Fruit fly (Drosophila melanogaster) whole organism, embryonic: ENCODE data around the gene CG1494.

Experiments used
- Adf1 ChIP-seq: fragments of 200-800 bp; sonication (Bioruptor generic); IDR thresholded peaks from 2 replicates; pipeline ENCODE4 v1.3.6; 2022; ENCODE audit warnings: missing biosample characterization, missing genetic modification characterization
- Aef1 ChIP-seq: fragments of 200-800 bp; sonication (Bioruptor generic); IDR thresholded peaks from 3 replicates; pipeline ENCODE4 v1.3.6; 2022; ENCODE audit warnings: missing biosample characterization, missing genetic modification characterization
- BEAF-32 ChIP-seq: fragments of 200-800 bp; sonication (Bioruptor generic); optimal IDR thresholded peaks from 3 replicates; lab custom pipeline; 2017; ENCODE audit warnings: missing biosample characterization, missing genetic modification characterization, mild to moderate bottlenecking, moderate library complexity, missing genetic modification reagents
- Bdp1 ChIP-seq: fragments of 200-800 bp; sonication (Bioruptor generic); optimal IDR thresholded peaks from 3 replicates; lab custom pipeline; 2016; ENCODE audit warnings: missing biosample characterization, missing genetic modification characterization
- Bgb ChIP-seq: fragments of 200-800 bp; sonication (Bioruptor generic); IDR thresholded peaks from 2 replicates; pipeline ENCODE4 v1.3.6; 2022; ENCODE audit warnings: missing biosample characterization, missing genetic modification characterization; ENCODE audit not compliant: partially characterized antibody
- CG10366 ChIP-seq: fragments of 200-800 bp; sonication (Bioruptor generic); IDR thresholded peaks from 2 replicates; pipeline ENCODE4 v1.3.6; 2022; ENCODE audit warnings: missing biosample characterization, missing genetic modification characterization
- CG10431 ChIP-seq: fragments of 200-800 bp; sonication (Bioruptor generic); optimal IDR thresholded peaks from 3 replicates; lab custom pipeline; 2018; ENCODE audit warnings: missing biosample characterization, mild to moderate bottlenecking, missing genetic modification characterization
- CG10543 ChIP-seq: fragments of 200-800 bp; sonication (Bioruptor generic); optimal IDR thresholded peaks from 3 replicates; lab custom pipeline; 2017; ENCODE audit warnings: missing biosample characterization, mild to moderate bottlenecking, missing genetic modification characterization, moderate library complexity
- CG11695 ChIP-seq: fragments of 200-800 bp; sonication (Bioruptor generic); IDR thresholded peaks from 3 replicates; pipeline ENCODE4 v1.3.6; 2022; ENCODE audit warnings: missing biosample characterization, missing genetic modification characterization
- CG12299 ChIP-seq: fragments of 200-800 bp; sonication (Bioruptor generic); optimal IDR thresholded peaks from 2 replicates; lab custom pipeline; 2018; ENCODE audit warnings: missing biosample characterization, mild to moderate bottlenecking, missing genetic modification characterization
- CG1233 ChIP-seq: fragments of 200-800 bp; sonication (Bioruptor generic); optimal IDR thresholded peaks from 4 replicates; lab custom pipeline; 2018; ENCODE audit warnings: missing biosample characterization, mild to moderate bottlenecking, missing genetic modification characterization
- CG12744 ChIP-seq: fragments of 200-800 bp; sonication (Bioruptor generic); optimal IDR thresholded peaks from 2 replicates; lab custom pipeline; 2016; ENCODE audit warnings: missing biosample characterization, missing genetic modification characterization
- CG13296 ChIP-seq: fragments of 200-800 bp; sonication (Bioruptor generic); optimal IDR thresholded peaks from 3 replicates; lab custom pipeline; 2018; ENCODE audit warnings: missing biosample characterization, mild to moderate bottlenecking, missing genetic modification characterization
- CG14441 ChIP-seq: fragments of 200-800 bp; sonication (Bioruptor generic); IDR thresholded peaks from 2 replicates; pipeline ENCODE4 v1.3.6; 2022; ENCODE audit warnings: missing biosample characterization, missing genetic modification characterization
- CG14667 ChIP-seq: fragments of 200-800 bp; sonication (Bioruptor generic); IDR thresholded peaks from 2 replicates; pipeline ENCODE4 v1.3.6; 2022; ENCODE audit warnings: missing biosample characterization, missing genetic modification characterization
- CG16779 ChIP-seq: fragments of 200-800 bp; sonication (Bioruptor generic); IDR thresholded peaks from 2 replicates; pipeline ENCODE4 v1.3.6; 2022; ENCODE audit warnings: missing biosample characterization, missing genetic modification characterization
- CG17359 ChIP-seq: fragments of 200-800 bp; sonication (Bioruptor generic); optimal IDR thresholded peaks from 3 replicates; lab custom pipeline; 2018; ENCODE audit warnings: missing biosample characterization, mild to moderate bottlenecking, missing genetic modification characterization, moderate library complexity
- CG1832 ChIP-seq: fragments of 200-800 bp; sonication (Bioruptor generic); optimal IDR thresholded peaks from 2 replicates; lab custom pipeline; 2017; ENCODE audit warnings: missing biosample characterization, mild to moderate bottlenecking, missing genetic modification characterization, inconsistent platforms
- CG18619 ChIP-seq: fragments of 200-800 bp; sonication (Bioruptor generic); optimal IDR thresholded peaks from 3 replicates; lab custom pipeline; 2017; ENCODE audit warnings: missing biosample characterization, mild to moderate bottlenecking, missing genetic modification characterization
- CG2129 ChIP-seq: fragments of 200-800 bp; sonication (Bioruptor generic); IDR thresholded peaks from 2 replicates; pipeline ENCODE4 v1.3.6; 2022; ENCODE audit warnings: missing biosample characterization, missing genetic modification characterization; ENCODE audit not compliant: partially characterized antibody
- CG3065 ChIP-seq: fragments of 200-800 bp; sonication (Bioruptor generic); optimal IDR thresholded peaks from 2 replicates; lab custom pipeline; 2016; ENCODE audit warnings: missing biosample characterization, missing genetic modification characterization
- CG34376 ChIP-seq: fragments of 200-800 bp; sonication (Bioruptor generic); optimal IDR thresholded peaks from 2 replicates; lab custom pipeline; 2018; ENCODE audit warnings: missing biosample characterization, mild to moderate bottlenecking, missing genetic modification characterization
- CG42726 ChIP-seq: fragments of 200-800 bp; sonication (Bioruptor generic); IDR thresholded peaks from 2 replicates; pipeline ENCODE4 v1.3.6; 2022; ENCODE audit warnings: missing biosample characterization, missing genetic modification characterization; ENCODE audit not compliant: partially characterized antibody
- CG4820 ChIP-seq: fragments of 200-800 bp; sonication (Bioruptor generic); optimal IDR thresholded peaks from 3 replicates; lab custom pipeline; 2016; ENCODE audit warnings: missing biosample characterization, missing genetic modification characterization
- CG6689 ChIP-seq: fragments of 200-800 bp; sonication (Bioruptor generic); IDR thresholded peaks from 2 replicates; pipeline ENCODE4 v1.3.6; 2022; ENCODE audit warnings: missing biosample characterization, missing genetic modification characterization
- CG9215 ChIP-seq: fragments of 200-800 bp; sonication (Bioruptor generic); IDR thresholded peaks from 2 replicates; pipeline ENCODE4 v1.3.6; 2022; ENCODE audit warnings: missing biosample characterization, missing genetic modification characterization
- CG9609 ChIP-seq: fragments of 200-800 bp; sonication (Bioruptor generic); optimal IDR thresholded peaks from 3 replicates; lab custom pipeline; 2016; ENCODE audit warnings: missing biosample characterization, missing genetic modification characterization
- CTCF ChIP-seq: fragments of 200-800 bp; sonication (Bioruptor generic); optimal IDR thresholded peaks from 2 replicates; lab custom pipeline; 2017; ENCODE audit warnings: missing biosample characterization, mild to moderate bottlenecking, missing genetic modification characterization, moderate library complexity
- CoRest ChIP-seq: fragments of 200-800 bp; sonication (Bioruptor generic); optimal IDR thresholded peaks from 3 replicates; lab custom pipeline; 2018; ENCODE audit warnings: missing biosample characterization, mild to moderate bottlenecking, missing genetic modification characterization, moderate library complexity
- Hmr ChIP-seq: fragments of 200-800 bp; sonication (Bioruptor generic); optimal IDR thresholded peaks from 3 replicates; lab custom pipeline; 2017; ENCODE audit warnings: mild to moderate bottlenecking, missing biosample characterization, missing genetic modification reagents, missing genetic modification characterization
- Hr3 ChIP-seq: fragments of 200-800 bp; sonication (Bioruptor generic); optimal IDR thresholded peaks from 3 replicates; lab custom pipeline; 2016; ENCODE audit warnings: missing biosample characterization, missing genetic modification characterization
- Mrtf ChIP-seq: fragments of 200-800 bp; sonication (Bioruptor generic); IDR thresholded peaks from 3 replicates; pipeline ENCODE4 v1.3.6; 2022; ENCODE audit warnings: missing biosample characterization, missing genetic modification characterization
- Myb ChIP-seq: fragments of 200-800 bp; sonication (Bioruptor generic); optimal IDR thresholded peaks from 2 replicates; lab custom pipeline; 2016; ENCODE audit warnings: missing biosample characterization, missing genetic modification characterization
- Pdp1 ChIP-seq, 2 experiments: fragments of 200-800 bp; sonication (Bioruptor generic); optimal IDR thresholded peaks; 3 replicates each; lab custom pipeline; 2016; ENCODE audit warnings: missing biosample characterization in 2 of 2, missing genetic modification characterization in 2 of 2, mild to moderate bottlenecking in 1 of 2, moderate library complexity in 1 of 2
- Ssrp ChIP-seq: fragments of 200-800 bp; sonication (Bioruptor generic); optimal IDR thresholded peaks from 2 replicates; lab custom pipeline; 2018; ENCODE audit warnings: missing biosample characterization, mild to moderate bottlenecking, missing genetic modification characterization, moderate library complexity
- Xbp1 ChIP-seq: fragments of 200-800 bp; sonication (Bioruptor generic); optimal IDR thresholded peaks from 3 replicates; lab custom pipeline; 2016; ENCODE audit warnings: missing biosample characterization, mild to moderate bottlenecking, missing genetic modification characterization
- ab ChIP-seq: fragments of 200-800 bp; sonication (Bioruptor generic); optimal IDR thresholded peaks from 2 replicates; lab custom pipeline; 2016; ENCODE audit warnings: missing biosample characterization, missing genetic modification characterization
- dm ChIP-seq: fragments of 200-800 bp; sonication (Bioruptor generic); optimal IDR thresholded peaks from 3 replicates; lab custom pipeline; 2016; ENCODE audit warnings: missing biosample characterization, missing genetic modification characterization
- esg ChIP-seq: fragments of 200-800 bp; sonication (Bioruptor generic); conservative IDR thresholded peaks from 2 replicates; pipeline ENCODE4 v1.3.6; 2022; ENCODE audit warnings: missing biosample characterization, missing genetic modification characterization
- eve ChIP-seq, 2 experiments: fragments of >200 bp; optimal IDR thresholded peaks; 2 replicates each; lab custom pipeline; 2017; ENCODE audit warnings: missing biosample characterization in 2 of 2, missing genetic modification characterization in 2 of 2
- fru ChIP-seq: fragments of >200 bp; optimal IDR thresholded peaks from 2 replicates; lab custom pipeline; 2017
- gfzf ChIP-seq: fragments of 200-800 bp; sonication (Bioruptor generic); optimal IDR thresholded peaks from 2 replicates; lab custom pipeline; 2016; ENCODE audit warnings: missing biosample characterization, mild to moderate bottlenecking, missing genetic modification characterization, moderate library complexity
- lbe ChIP-seq: fragments of 200-800 bp; sonication (Bioruptor generic); optimal IDR thresholded peaks from 2 replicates; lab custom pipeline; 2016; ENCODE audit warnings: missing biosample characterization, mild to moderate bottlenecking, missing genetic modification characterization
- lmd ChIP-seq: fragments of 200-800 bp; sonication (Bioruptor generic); IDR thresholded peaks from 2 replicates; pipeline ENCODE4 v1.3.6; 2022; ENCODE audit warnings: missing biosample characterization, missing genetic modification characterization
- psq ChIP-seq: fragments of 200-800 bp; sonication (Bioruptor generic); optimal IDR thresholded peaks from 2 replicates; lab custom pipeline; 2017; ENCODE audit warnings: missing biosample characterization, missing genetic modification characterization
- sc ChIP-seq, 3 experiments: fragments of >200 bp in 2 of 3; fragments of 200-800 bp in 1 of 3; sonication (Bioruptor generic) in 1 of 3; optimal IDR thresholded peaks; 2 replicates in 2 of 3; 3 replicates in 1 of 3; lab custom pipeline; 2017; ENCODE audit warnings: mild to moderate bottlenecking in 1 of 3, missing biosample characterization in 1 of 3, missing genetic modification characterization in 1 of 3, missing genetic modification reagents in 1 of 3
- sob ChIP-seq: fragments of 200-800 bp; sonication (Bioruptor generic); IDR thresholded peaks from 2 replicates; pipeline ENCODE4 v1.3.6; 2022; ENCODE audit warnings: missing biosample characterization, missing genetic modification characterization
- sr ChIP-seq: fragments of 200-800 bp; sonication (Bioruptor generic); IDR thresholded peaks from 3 replicates; pipeline ENCODE4 v1.3.6; 2022; ENCODE audit warnings: missing biosample characterization, missing genetic modification characterization
- tap ChIP-seq: fragments of 200-800 bp; optimal IDR thresholded peaks from 3 replicates; lab custom pipeline; 2019; ENCODE audit warnings: missing biosample characterization, mild to moderate bottlenecking, missing genetic modification characterization, moderate library complexity
- wor ChIP-seq: fragments of 200-800 bp; sonication (Bioruptor generic); IDR thresholded peaks from 2 replicates; pipeline ENCODE4 v1.3.6; 2022; ENCODE audit warnings: missing biosample characterization, missing genetic modification characterization
- yki ChIP-seq: fragments of >200 bp; optimal IDR thresholded peaks from 3 replicates; lab custom pipeline; 2018
- zf30C ChIP-seq: fragments of 200-800 bp; sonication (Bioruptor generic); optimal IDR thresholded peaks from 3 replicates; lab custom pipeline; 2018; ENCODE audit warnings: missing biosample characterization, mild to moderate bottlenecking, missing genetic modification characterization

CG1494 gene

dm6 chrX:21339476-21339931, 54.4 kb downstream of the CG1494 start, which contains the start of the genes tty and fliI (continued):
- peak; percentile 90 for TF ChIP-seq CG6689
- TF ChIP-seq CoRest, result peak; percentile 80
- TF ChIP-seq Xbp1 (GFP tag; lab: Kevin White, UChicago), result peak; percentile 85
- no peak for TF ChIP-seq CG2129 (GFP tag; lab: Robert Waterston, UW)
- TF ChIP-seq dm, result peak; percentile 75
- peak; percentile 71 for TF ChIP-seq CG4820 (GFP tag; lab: Kevin White, UChicago)
- TF ChIP-seq CG42726 (GFP tag; lab: Robert Waterston, UW), result 0 out of 2 replicates have a peak, but pooled peaks have one; percentile 41
- peak; percentile 86 for TF ChIP-seq esg (GFP tag; lab: Robert Waterston, UW)
- TF ChIP-seq CG1233 (GFP tag; lab: Kevin White, UChicago), result peak; percentile 69
- peak; percentile 85 to 89 for TF ChIP-seq Pdp1 (GFP tag; optimal IDR thresholded peaks at IDR 0.05; lab: Kevin White, UChicago)
- peak; percentile 60 for TF ChIP-seq tap
- peak; percentile 89 for TF ChIP-seq Myb (GFP tag; lab: Kevin White, UChicago)
- peak; percentile 90 for TF ChIP-seq CG10366 (GFP tag; lab: Robert Waterston, UW)
- peak; percentile 88 for TF ChIP-seq gfzf
- TF ChIP-seq CG3065, result peak; percentile 63
- TF ChIP-seq CG14441 (GFP tag; lab: Robert Waterston, UW), result peak; percentile 94
- peak; percentile 88 for TF ChIP-seq CG11695 (GFP tag; lab: Robert Waterston, UW)
- TF ChIP-seq Mrtf, result peak; percentile 89
- peak; percentile 88 for TF ChIP-seq CG9215
- TF ChIP-seq CG12299, result no peak
- peak; percentile 52 for TF ChIP-seq BEAF-32 (GFP tag; lab: Kevin White, UChicago)
- TF ChIP-seq CG18619 (GFP tag; lab: Kevin White, UChicago), result peak; percentile 67
- peak; percentile 77 for TF ChIP-seq Hr3 (GFP tag; lab: Kevin White, UChicago)
- peak; percentile 53; the same call in 1 of the 2 replicates for TF ChIP-seq CG16779
- TF ChIP-seq CG34376 (GFP tag; lab: Kevin White, UChicago), result peak; percentile 58
- TF ChIP-seq CG14667 (GFP tag; lab: Robert Waterston, UW), result peak; percentile 87
- peak; percentile 42 for TF ChIP-seq CG12744 (GFP tag; lab: Kevin White, UChicago)
- peak; percentile 65 for TF ChIP-seq Ssrp (tag; lab: Kevin White, UChicago)
- peak; percentile 53 for TF ChIP-seq CG13296 (GFP tag; lab: Kevin White, UChicago)
- no peak for TF ChIP-seq fru
- TF ChIP-seq Hmr (GFP tag; lab: Kevin White, UChicago), result peak; percentile 88
- peak; percentile 81 for TF ChIP-seq wor
- TF ChIP-seq Bgb (GFP tag; lab: Robert Waterston, UW), result no peak
- no peak for TF ChIP-seq sc (optimal IDR thresholded peaks at IDR 0.05; lab: Kevin White, UChicago)
- peak; percentile 62 for TF ChIP-seq sc (GFP tag; optimal IDR thresholded peaks at IDR 0.05; lab: Kevin White, UChicago)
- no peak for TF ChIP-seq CG10431 (GFP tag; lab: Kevin White, UChicago)
- peak; percentile 49 for TF ChIP-seq Adf1 (GFP tag; lab: Robert Waterston, UW)
- TF ChIP-seq eve (GFP tag; optimal IDR thresholded peaks at IDR 0.05; lab: Kevin White, UChicago), result no peak
- peak; percentile 91 for TF ChIP-seq Aef1
- no peak for TF ChIP-seq CG1832
- TF ChIP-seq ab (GFP tag; lab: Kevin White, UChicago), result peak; percentile 24
- peak; percentile 90 for TF ChIP-seq lmd (GFP tag; lab: Robert Waterston, UW)
- peak; percentile 79 for TF ChIP-seq Bdp1 (GFP tag; lab: Kevin White, UChicago)
- peak; percentile 35 for TF ChIP-seq CTCF
- peak; percentile 37 for TF ChIP-seq CG10543
- no peak for TF ChIP-seq psq (GFP tag; lab: Kevin White, UChicago)
- TF ChIP-seq lbe (GFP tag; lab: Kevin White, UChicago), result peak; percentile 67
- TF ChIP-seq sr (GFP tag; lab: Robert Waterston, UW), result peak; percentile 52; the same call in 1 of the 3 replicates
- no peak for TF ChIP-seq zf30C (GFP tag; lab: Kevin White, UChicago)
- peak; percentile 84 for TF ChIP-seq CG9609
- TF ChIP-seq yki, result no peak
- peak; percentile 89 for TF ChIP-seq sob
- peak; percentile 90 for TF ChIP-seq CG17359 (tag; lab: Kevin White, UChicago)
